Fruit fly (Drosophila melanogaster) whole organism, embryonic: ENCODE data around the gene ana1.

Source experiments
- Abd-B ChIP-seq: fragments of 200-800 bp; sonication (Bioruptor generic); optimal IDR thresholded peaks from 2 replicates; lab custom pipeline; 2018; ENCODE audit warnings: missing biosample characterization, mild to moderate bottlenecking, missing genetic modification characterization, moderate library complexity
- C15 ChIP-seq: fragments of 200-800 bp; sonication (Bioruptor generic); IDR thresholded peaks from 3 replicates; pipeline ENCODE4 v1.3.6; 2022; ENCODE audit warnings: missing biosample characterization, missing genetic modification characterization
- CG10274 ChIP-seq: fragments of 200-800 bp; sonication (Bioruptor generic); optimal IDR thresholded peaks from 3 replicates; lab custom pipeline; 2017; ENCODE audit warnings: missing biosample characterization, mild to moderate bottlenecking, missing genetic modification characterization
- CG10543 ChIP-seq: fragments of 200-800 bp; sonication (Bioruptor generic); optimal IDR thresholded peaks from 3 replicates; lab custom pipeline; 2017; ENCODE audit warnings: missing biosample characterization, mild to moderate bottlenecking, missing genetic modification characterization, moderate library complexity
- CG10959 ChIP-seq: fragments of 200-800 bp; sonication (Bioruptor generic); IDR thresholded peaks from 2 replicates; pipeline ENCODE4 v1.3.6; 2022; ENCODE audit warnings: missing biosample characterization, missing genetic modification characterization
- CG11695 ChIP-seq: fragments of 200-800 bp; sonication (Bioruptor generic); IDR thresholded peaks from 3 replicates; pipeline ENCODE4 v1.3.6; 2022; ENCODE audit warnings: missing biosample characterization, missing genetic modification characterization
- CG12155 ChIP-seq: fragments of 200-800 bp; sonication (Bioruptor generic); optimal IDR thresholded peaks from 3 replicates; lab custom pipeline; 2016; ENCODE audit warnings: missing biosample characterization, missing genetic modification characterization
- CG12299 ChIP-seq: fragments of 200-800 bp; sonication (Bioruptor generic); optimal IDR thresholded peaks from 2 replicates; lab custom pipeline; 2018; ENCODE audit warnings: missing biosample characterization, mild to moderate bottlenecking, missing genetic modification characterization
- CG16813 ChIP-seq: fragments of 200-800 bp; sonication (Bioruptor generic); IDR thresholded peaks from 3 replicates; pipeline ENCODE4 v1.3.6; 2022; ENCODE audit warnings: missing biosample characterization, missing genetic modification characterization; ENCODE audit not compliant: partially characterized antibody
- CG16815 ChIP-seq: fragments of 200-800 bp; sonication (Bioruptor generic); optimal IDR thresholded peaks from 3 replicates; lab custom pipeline; 2017; ENCODE audit warnings: missing biosample characterization, mild to moderate bottlenecking, missing genetic modification characterization
- CG2875 ChIP-seq: fragments of 200-800 bp; sonication (Bioruptor generic); optimal IDR thresholded peaks from 2 replicates; lab custom pipeline; 2017; ENCODE audit warnings: missing biosample characterization, mild to moderate bottlenecking, missing genetic modification characterization, missing genetic modification reagents
- CG34422 ChIP-seq: fragments of 200-800 bp; sonication (Bioruptor generic); IDR thresholded peaks from 3 replicates; pipeline ENCODE4 v1.3.6; 2022; ENCODE audit warnings: missing biosample characterization, missing genetic modification characterization
- CG42726 ChIP-seq: fragments of 200-800 bp; sonication (Bioruptor generic); IDR thresholded peaks from 2 replicates; pipeline ENCODE4 v1.3.6; 2022; ENCODE audit warnings: missing biosample characterization, missing genetic modification characterization; ENCODE audit not compliant: partially characterized antibody
- CG43689 ChIP-seq: fragments of 200-800 bp; sonication (Bioruptor generic); IDR thresholded peaks from 2 replicates; pipeline ENCODE4 v1.3.6; 2022; ENCODE audit warnings: missing biosample characterization, missing genetic modification characterization
- CG6854 ChIP-seq: fragments of 200-800 bp; sonication (Bioruptor generic); optimal IDR thresholded peaks from 3 replicates; lab custom pipeline; 2017; ENCODE audit warnings: missing biosample characterization, mild to moderate bottlenecking, missing genetic modification characterization
- CG7271 ChIP-seq: fragments of 200-800 bp; sonication (Bioruptor generic); optimal IDR thresholded peaks from 2 replicates; lab custom pipeline; 2018; ENCODE audit warnings: missing biosample characterization, mild to moderate bottlenecking, missing genetic modification characterization, moderate library complexity
- CG7357 ChIP-seq: fragments of 200-800 bp; sonication (Bioruptor generic); IDR thresholded peaks from 3 replicates; pipeline ENCODE4 v1.3.6; 2022; ENCODE audit warnings: missing biosample characterization, missing genetic modification characterization
- CHES-1-like ChIP-seq: fragments of 200-800 bp; sonication (Bioruptor generic); optimal IDR thresholded peaks from 2 replicates; lab custom pipeline; 2016; ENCODE audit warnings: missing biosample characterization, missing genetic modification characterization
- Doc2 ChIP-seq: fragments of 200-800 bp; sonication (Bioruptor generic); IDR thresholded peaks from 2 replicates; pipeline ENCODE4 v1.3.6; 2022; ENCODE audit warnings: missing biosample characterization, missing genetic modification characterization
- GATAe ChIP-seq: fragments of 200-800 bp; sonication (Bioruptor generic); conservative IDR thresholded peaks from 2 replicates; pipeline ENCODE4 v1.3.6; 2022; ENCODE audit warnings: missing biosample characterization, missing genetic modification characterization
- Lhr ChIP-seq: fragments of 200-800 bp; sonication (Bioruptor generic); optimal IDR thresholded peaks from 3 replicates; lab custom pipeline; 2017; ENCODE audit warnings: mild to moderate bottlenecking, missing biosample characterization, missing genetic modification reagents, missing genetic modification characterization
- Mad ChIP-seq: fragments of 200-800 bp; sonication (Bioruptor generic); optimal IDR thresholded peaks from 2 replicates; lab custom pipeline; 2016; ENCODE audit warnings: missing biosample characterization, missing genetic modification characterization
- Oaz ChIP-seq: fragments of 200-800 bp; sonication (Bioruptor generic); IDR thresholded peaks from 2 replicates; pipeline ENCODE4 v1.3.6; 2022; ENCODE audit warnings: missing biosample characterization, missing genetic modification characterization
- Poxn ChIP-seq: fragments of 200-800 bp; sonication (Bioruptor generic); IDR thresholded peaks from 2 replicates; pipeline ENCODE4 v1.3.6; 2022; ENCODE audit warnings: missing biosample characterization, missing genetic modification characterization
- Ravus ChIP-seq: fragments of 200-800 bp; sonication (Bioruptor generic); IDR thresholded peaks from 2 replicates; pipeline ENCODE4 v1.3.6; 2022; ENCODE audit warnings: missing biosample characterization, missing genetic modification characterization
- Rx ChIP-seq: fragments of 200-800 bp; sonication (Bioruptor generic); IDR thresholded peaks from 2 replicates; pipeline ENCODE4 v1.3.6; 2022; ENCODE audit warnings: missing biosample characterization, missing genetic modification characterization
- Scr ChIP-seq: fragments of 200-800 bp; sonication (Bioruptor generic); IDR thresholded peaks from 2 replicates; pipeline ENCODE4 v1.3.6; 2022; ENCODE audit warnings: missing biosample characterization, missing genetic modification characterization; ENCODE audit not compliant: partially characterized antibody
- Sox100B ChIP-seq: fragments of 200-800 bp; sonication (Bioruptor generic); optimal IDR thresholded peaks from 3 replicates; lab custom pipeline; 2018; ENCODE audit warnings: missing biosample characterization, mild to moderate bottlenecking, missing genetic modification characterization
- Spps ChIP-seq: fragments of 200-800 bp; sonication (Bioruptor generic); optimal IDR thresholded peaks from 2 replicates; lab custom pipeline; 2018; ENCODE audit warnings: missing biosample characterization, mild to moderate bottlenecking, missing genetic modification characterization
- az2 ChIP-seq: fragments of 200-800 bp; sonication (Bioruptor generic); optimal IDR thresholded peaks from 3 replicates; lab custom pipeline; 2016; ENCODE audit warnings: missing biosample characterization, missing genetic modification characterization
- dysf ChIP-seq: fragments of 200-800 bp; sonication (Bioruptor generic); IDR thresholded peaks from 3 replicates; pipeline ENCODE4 v1.3.6; 2022; ENCODE audit warnings: missing biosample characterization, missing genetic modification characterization
- exex ChIP-seq: fragments of 200-800 bp; sonication (Bioruptor generic); optimal IDR thresholded peaks from 4 replicates; lab custom pipeline; 2018; ENCODE audit warnings: missing biosample characterization, mild to moderate bottlenecking, missing genetic modification characterization, moderate library complexity
- fd102C ChIP-seq: fragments of 200-800 bp; sonication (Bioruptor generic); optimal IDR thresholded peaks from 2 replicates; lab custom pipeline; 2018; ENCODE audit warnings: missing biosample characterization, mild to moderate bottlenecking, missing genetic modification characterization, moderate library complexity
- fru ChIP-seq: fragments of >200 bp; optimal IDR thresholded peaks from 2 replicates; lab custom pipeline; 2017
- gro ChIP-seq: fragments of 200-800 bp; sonication (Bioruptor generic); optimal IDR thresholded peaks from 2 replicates; lab custom pipeline; 2016; ENCODE audit warnings: missing biosample characterization, missing genetic modification characterization
- gt ChIP-seq: fragments of 200-800 bp; sonication (Bioruptor generic); IDR thresholded peaks from 2 replicates; pipeline ENCODE4 v1.3.6; 2022; ENCODE audit warnings: missing biosample characterization, missing genetic modification characterization
- lov ChIP-seq, 2 experiments: fragments of 200-800 bp in 1 of 2; fragments of >200 bp in 1 of 2; sonication (Bioruptor generic) in 1 of 2; IDR thresholded peaks in 1 of 2; optimal IDR thresholded peaks in 1 of 2; 2 replicates in 1 of 2; 3 replicates in 1 of 2; pipeline versions ENCODE4 v1.3.6 to Lab custom; 2017 to 2022; ENCODE audit warnings: missing biosample characterization in 1 of 2, missing genetic modification characterization in 1 of 2
- nmo ChIP-seq: fragments of 200-800 bp; sonication (Bioruptor generic); optimal IDR thresholded peaks from 2 replicates; lab custom pipeline; 2018; ENCODE audit warnings: missing biosample characterization, mild to moderate bottlenecking, missing genetic modification characterization, moderate library complexity
- odd ChIP-seq: fragments of 200-800 bp; sonication (Bioruptor generic); optimal IDR thresholded peaks from 2 replicates; lab custom pipeline; 2017; ENCODE audit warnings: missing biosample characterization, mild to moderate bottlenecking, missing genetic modification characterization
- onecut ChIP-seq: fragments of 200-800 bp; sonication (Bioruptor generic); IDR thresholded peaks from 2 replicates; pipeline ENCODE4 v1.3.6; 2022; ENCODE audit warnings: missing biosample characterization, missing genetic modification characterization
- phol ChIP-seq: fragments of 200-800 bp; sonication (Bioruptor generic); optimal IDR thresholded peaks from 3 replicates; lab custom pipeline; 2018; ENCODE audit warnings: missing biosample characterization, mild to moderate bottlenecking, missing genetic modification characterization, moderate library complexity
- pzg ChIP-seq: fragments of 200-800 bp; sonication (Bioruptor generic); optimal IDR thresholded peaks from 3 replicates; lab custom pipeline; 2018; ENCODE audit warnings: missing biosample characterization, mild to moderate bottlenecking, missing genetic modification characterization, moderate library complexity
- sc ChIP-seq, 3 experiments: fragments of >200 bp in 2 of 3; fragments of 200-800 bp in 1 of 3; sonication (Bioruptor generic) in 1 of 3; optimal IDR thresholded peaks; 2 replicates in 2 of 3; 3 replicates in 1 of 3; lab custom pipeline; 2017; ENCODE audit warnings: mild to moderate bottlenecking in 1 of 3, missing biosample characterization in 1 of 3, missing genetic modification characterization in 1 of 3, missing genetic modification reagents in 1 of 3
- shn ChIP-seq: fragments of 200-800 bp; sonication (Bioruptor generic); optimal IDR thresholded peaks from 3 replicates; lab custom pipeline; 2016; ENCODE audit warnings: missing biosample characterization, missing genetic modification characterization
- tna ChIP-seq: fragments of 200-800 bp; sonication (Bioruptor generic); IDR thresholded peaks from 2 replicates; pipeline ENCODE4 v1.3.6; 2022; ENCODE audit warnings: missing biosample characterization, missing genetic modification characterization; ENCODE audit not compliant: partially characterized antibody
- toy ChIP-seq: fragments of 200-800 bp; sonication (Bioruptor generic); IDR thresholded peaks from 2 replicates; pipeline ENCODE4 v1.3.6; 2022; ENCODE audit warnings: missing biosample characterization, missing genetic modification characterization
- trh ChIP-seq: fragments of 200-800 bp; sonication (Bioruptor generic); optimal IDR thresholded peaks from 2 replicates; lab custom pipeline; 2016; ENCODE audit warnings: missing biosample characterization, missing genetic modification characterization
- usp ChIP-seq: fragments of >200 bp; optimal IDR thresholded peaks from 2 replicates; lab custom pipeline; 2017; ENCODE audit warnings: missing biosample characterization, missing genetic modification characterization
- zf30C ChIP-seq: fragments of 200-800 bp; sonication (Bioruptor generic); optimal IDR thresholded peaks from 3 replicates; lab custom pipeline; 2018; ENCODE audit warnings: missing biosample characterization, mild to moderate bottlenecking, missing genetic modification characterization

ana1 gene

DNA sequence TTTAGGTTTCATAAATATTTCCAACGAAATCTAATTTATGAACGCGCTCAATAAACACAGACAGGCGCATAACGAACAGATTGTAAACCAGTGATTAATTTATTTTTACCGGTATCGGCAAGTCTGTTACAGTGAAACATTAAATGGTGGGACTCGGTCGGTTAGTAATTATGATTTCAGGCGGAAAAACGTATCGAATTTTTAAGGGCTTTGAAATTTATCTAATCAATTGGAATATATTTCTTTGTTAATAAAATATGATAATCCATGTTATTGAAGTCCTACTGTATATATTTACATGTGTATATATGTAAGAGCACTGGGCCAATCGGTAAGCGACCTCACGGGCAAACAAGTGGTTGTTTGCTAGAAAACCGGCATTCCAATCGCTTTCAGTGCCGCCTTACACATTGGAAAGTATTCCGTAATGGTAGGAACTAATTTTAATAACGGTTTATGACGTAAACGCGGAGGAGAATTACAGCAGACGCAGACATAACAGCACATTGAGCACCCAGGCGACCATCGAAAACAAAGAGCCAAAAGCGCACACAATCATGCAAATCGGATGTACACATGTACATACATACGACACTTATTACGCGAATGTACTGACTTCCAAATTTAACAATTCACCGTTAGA, 12.8 kb downstream of the ana1 start (continued):
- TF ChIP-seq pzg (GFP tag; lab: Kevin White, UChicago) (peak; percentile 4), sc (optimal IDR thresholded peaks at IDR 0.05; lab: Kevin White, UChicago) (no peak), sc (GFP tag; optimal IDR thresholded peaks at IDR 0.05; lab: Kevin White, UChicago) (peak; percentile 59), onecut (GFP tag; lab: Robert Waterston, UW) (no peak; the same call in 1 of the 2 replicates), CG16813 (GFP tag; lab: Robert Waterston, UW) (no peak), CG11695 (GFP tag; lab: Robert Waterston, UW) (peak; percentile 96), shn (GFP tag; lab: Kevin White, UChicago) (peak; percentile 57), CHES-1-like (GFP tag; lab: Kevin White, UChicago) (peak; percentile 70), az2 (GFP tag; lab: Kevin White, UChicago) (peak; percentile 93), gt (peak; percentile 72), Sox100B (GFP tag; lab: Kevin White, UChicago) (peak; percentile 61), trh (GFP tag; lab: Kevin White, UChicago) (peak; percentile 79), fd102C (GFP tag; lab: Kevin White, UChicago) (no peak), C15 (GFP tag; lab: Robert Waterston, UW) (peak; percentile 93), CG43689 (GFP tag; lab: Robert Waterston, UW) (peak; percentile 95), GATAe (GFP tag; lab: Robert Waterston, UW) (peak; percentile 96), odd (GFP tag; lab: Kevin White, UChicago) (no peak), lov (optimal IDR thresholded peaks at IDR 0.05; lab: Kevin White, UChicago) (no peak), lov (GFP tag; IDR thresholded peaks at IDR 0.05; lab: Robert Waterston, UW) (peak; percentile 93), Poxn (GFP tag; lab: Robert Waterston, UW) (peak; percentile 73), Oaz (GFP tag; lab: Robert Waterston, UW) (peak; percentile 92), CG10274 (GFP tag; lab: Kevin White, UChicago) (peak; percentile 73), CG10543 (GFP tag; lab: Kevin White, UChicago) (peak; percentile 95), CG6854 (GFP tag; lab: Kevin White, UChicago) (peak; percentile 78), CG16815 (GFP tag; lab: Kevin White, UChicago) (peak; percentile 73), CG10959 (peak; percentile 78), Rx (GFP tag; lab: Robert Waterston, UW) (peak; percentile 84), Doc2 (GFP tag; lab: Robert Waterston, UW) (peak; percentile 66), usp (GFP tag; lab: Kevin White, UChicago) (no peak), gro (GFP tag; lab: Kevin White, UChicago) (peak; percentile 95), CG7271 (tag; lab: Kevin White, UChicago) (no peak), CG12155 (GFP tag; lab: Kevin White, UChicago) (peak; percentile 92), tna (GFP tag; lab: Robert Waterston, UW) (no peak), toy (peak; percentile 93), CG34422 (peak; percentile 97), dysf (GFP tag; lab: Robert Waterston, UW) (peak; percentile 98), phol (tag; lab: Kevin White, UChicago) (peak; percentile 82), Mad (GFP tag; lab: Kevin White, UChicago) (peak; percentile 84), Ravus (GFP tag; lab: Robert Waterston, UW) (peak; percentile 89), fru (no peak), nmo (GFP tag; lab: Kevin White, UChicago) (peak; percentile 92), CG42726 (GFP tag; lab: Robert Waterston, UW) (no peak), zf30C (GFP tag; lab: Kevin White, UChicago) (peak; percentile 3), Abd-B (peak; percentile 92), Lhr (no peak), exex (tag; lab: Kevin White, UChicago) (peak; percentile 86), Spps (tag; lab: Kevin White, UChicago) (peak; percentile 31), CG2875 (GFP tag; lab: Kevin White, UChicago) (peak; percentile 74), CG7357 (peak; percentile 83), Scr (GFP tag; lab: Robert Waterston, UW) (no peak), CG12299 (tag; lab: Kevin White, UChicago) (peak; percentile 89)
